Fruit fly (Drosophila melanogaster) whole organism, embryonic: ENCODE data around the gene CG31778.
A peak's percentile ranks its signal among the peaks of the same experiment; 100 is the strongest.

Source experiments
- Atf3 ChIP-seq: fragments of 200-800 bp; sonication (Bioruptor generic); optimal IDR thresholded peaks from 3 replicates; lab custom pipeline; 2016; ENCODE audit warnings: missing biosample characterization, missing genetic modification characterization
- CG11456 ChIP-seq: fragments of 200-800 bp; sonication (Bioruptor generic); IDR thresholded peaks from 3 replicates; pipeline ENCODE4 v1.3.6; 2022; ENCODE audit warnings: missing biosample characterization, missing genetic modification characterization
- CG12659 ChIP-seq: fragments of 200-800 bp; sonication (Bioruptor generic); optimal IDR thresholded peaks from 3 replicates; lab custom pipeline; 2017; ENCODE audit warnings: mild to moderate bottlenecking, missing biosample characterization, missing genetic modification reagents, missing genetic modification characterization
- CG13296 ChIP-seq: fragments of 200-800 bp; sonication (Bioruptor generic); optimal IDR thresholded peaks from 3 replicates; lab custom pipeline; 2018; ENCODE audit warnings: missing biosample characterization, mild to moderate bottlenecking, missing genetic modification characterization
- CG15073 ChIP-seq: fragments of 200-800 bp; sonication (Bioruptor generic); optimal IDR thresholded peaks from 2 replicates; lab custom pipeline; 2016; ENCODE audit warnings: missing biosample characterization, missing genetic modification characterization
- CG1529 ChIP-seq: fragments of 200-800 bp; sonication (Bioruptor generic); optimal IDR thresholded peaks from 3 replicates; lab custom pipeline; 2018; ENCODE audit warnings: missing biosample characterization, missing genetic modification characterization
- CG15601 ChIP-seq: fragments of 200-800 bp; sonication (Bioruptor generic); optimal IDR thresholded peaks from 3 replicates; lab custom pipeline; 2019; ENCODE audit warnings: missing biosample characterization, mild to moderate bottlenecking, missing genetic modification characterization, moderate library complexity
- CG15696 ChIP-seq: fragments of 200-800 bp; sonication (Bioruptor generic); optimal IDR thresholded peaks from 2 replicates; lab custom pipeline; 2019; ENCODE audit warnings: missing biosample characterization, mild to moderate bottlenecking, missing genetic modification characterization, moderate library complexity
- CG16813 ChIP-seq: fragments of 200-800 bp; sonication (Bioruptor generic); IDR thresholded peaks from 3 replicates; pipeline ENCODE4 v1.3.6; 2022; ENCODE audit warnings: missing biosample characterization, missing genetic modification characterization; ENCODE audit not compliant: partially characterized antibody
- CG17361 ChIP-seq: fragments of 200-800 bp; sonication (Bioruptor generic); IDR thresholded peaks from 3 replicates; pipeline ENCODE4 v1.3.6; 2022; ENCODE audit warnings: missing biosample characterization, missing genetic modification characterization
- CG17912 ChIP-seq: fragments of 200-800 bp; sonication (Bioruptor generic); optimal IDR thresholded peaks from 2 replicates; lab custom pipeline; 2018; ENCODE audit warnings: missing biosample characterization, mild to moderate bottlenecking, missing genetic modification characterization
- CG18476 ChIP-seq: fragments of 200-800 bp; sonication (Bioruptor generic); optimal IDR thresholded peaks from 2 replicates; lab custom pipeline; 2016; ENCODE audit warnings: missing biosample characterization, mild to moderate bottlenecking, missing genetic modification characterization
- CG18619 ChIP-seq: fragments of 200-800 bp; sonication (Bioruptor generic); optimal IDR thresholded peaks from 3 replicates; lab custom pipeline; 2017; ENCODE audit warnings: missing biosample characterization, mild to moderate bottlenecking, missing genetic modification characterization
- CG2889 ChIP-seq: fragments of 200-800 bp; sonication (Bioruptor generic); IDR thresholded peaks from 3 replicates; pipeline ENCODE4 v1.3.6; 2022; ENCODE audit warnings: missing biosample characterization, missing genetic modification characterization
- CG30403 ChIP-seq: fragments of 200-800 bp; sonication (Bioruptor generic); optimal IDR thresholded peaks from 3 replicates; lab custom pipeline; 2016; ENCODE audit warnings: missing biosample characterization, missing genetic modification characterization
- CG3065 ChIP-seq: fragments of 200-800 bp; sonication (Bioruptor generic); optimal IDR thresholded peaks from 2 replicates; lab custom pipeline; 2016; ENCODE audit warnings: missing biosample characterization, missing genetic modification characterization
- CG34224 ChIP-seq: fragments of 200-800 bp; sonication (Bioruptor generic); IDR thresholded peaks from 3 replicates; pipeline ENCODE4 v1.3.6; 2022; ENCODE audit warnings: missing biosample characterization, missing genetic modification characterization; ENCODE audit not compliant: partially characterized antibody
- CG3838 ChIP-seq: fragments of 200-800 bp; sonication (Bioruptor generic); optimal IDR thresholded peaks from 3 replicates; lab custom pipeline; 2016; ENCODE audit warnings: missing biosample characterization, missing genetic modification characterization
- CG6689 ChIP-seq: fragments of 200-800 bp; sonication (Bioruptor generic); IDR thresholded peaks from 2 replicates; pipeline ENCODE4 v1.3.6; 2022; ENCODE audit warnings: missing biosample characterization, missing genetic modification characterization
- CG7928 ChIP-seq: fragments of 200-800 bp; sonication (Bioruptor generic); optimal IDR thresholded peaks from 2 replicates; lab custom pipeline; 2017; ENCODE audit warnings: missing biosample characterization, mild to moderate bottlenecking, missing genetic modification characterization
- CG8089 ChIP-seq: fragments of 200-800 bp; sonication (Bioruptor generic); optimal IDR thresholded peaks from 3 replicates; lab custom pipeline; 2016; ENCODE audit warnings: missing biosample characterization, missing genetic modification characterization
- CG8281 ChIP-seq: fragments of 200-800 bp; sonication (Bioruptor generic); optimal IDR thresholded peaks from 2 replicates; lab custom pipeline; 2018; ENCODE audit warnings: missing biosample characterization, mild to moderate bottlenecking, missing genetic modification characterization, moderate library complexity
- CG8290 ChIP-seq, 3 experiments: fragments of 200-800 bp; sonication (Bioruptor generic); optimal IDR thresholded peaks; 2 replicates each; lab custom pipeline; 2016 to 2019; ENCODE audit warnings: missing biosample characterization in 3 of 3, missing genetic modification characterization in 3 of 3, mild to moderate bottlenecking in 2 of 3, moderate library complexity in 1 of 3
- CG9727 ChIP-seq: fragments of 200-800 bp; sonication (Bioruptor generic); optimal IDR thresholded peaks from 3 replicates; lab custom pipeline; 2017; ENCODE audit warnings: missing biosample characterization, mild to moderate bottlenecking, missing genetic modification characterization
- CG9932 ChIP-seq: fragments of 200-800 bp; sonication (Bioruptor generic); IDR thresholded peaks from 2 replicates; pipeline ENCODE4 v1.3.6; 2022; ENCODE audit warnings: missing biosample characterization, missing genetic modification characterization
- Dbx ChIP-seq: fragments of 200-800 bp; sonication (Bioruptor generic); IDR thresholded peaks from 3 replicates; pipeline ENCODE4 v1.3.6; 2022; ENCODE audit warnings: missing biosample characterization, missing genetic modification characterization
- Dfd ChIP-seq, 2 experiments: fragments of >200 bp; optimal IDR thresholded peaks; 2 replicates each; lab custom pipeline; 2017; ENCODE audit warnings: missing biosample characterization in 2 of 2, missing genetic modification characterization in 2 of 2
- Doc2 ChIP-seq: fragments of 200-800 bp; sonication (Bioruptor generic); IDR thresholded peaks from 2 replicates; pipeline ENCODE4 v1.3.6; 2022; ENCODE audit warnings: missing biosample characterization, missing genetic modification characterization
- Gug ChIP-seq: fragments of 200-800 bp; sonication (Bioruptor generic); IDR thresholded peaks from 4 replicates; pipeline ENCODE4 v1.3.6; 2022; ENCODE audit warnings: missing biosample characterization, missing genetic modification characterization
- Max ChIP-seq: fragments of 200-800 bp; sonication (Bioruptor generic); optimal IDR thresholded peaks from 2 replicates; lab custom pipeline; 2016; ENCODE audit warnings: missing biosample characterization, mild to moderate bottlenecking, missing genetic modification characterization
- Nf-YA ChIP-seq: fragments of 200-800 bp; sonication (Bioruptor generic); IDR thresholded peaks from 2 replicates; pipeline ENCODE4 v1.3.6; 2022; ENCODE audit warnings: missing biosample characterization, missing genetic modification characterization
- NfI ChIP-seq: fragments of 200-800 bp; sonication (Bioruptor generic); optimal IDR thresholded peaks from 3 replicates; lab custom pipeline; 2018; ENCODE audit warnings: missing biosample characterization, mild to moderate bottlenecking, missing genetic modification characterization, moderate library complexity
- Rx ChIP-seq: fragments of 200-800 bp; sonication (Bioruptor generic); IDR thresholded peaks from 2 replicates; pipeline ENCODE4 v1.3.6; 2022; ENCODE audit warnings: missing biosample characterization, missing genetic modification characterization
- YL-1 ChIP-seq: fragments of 200-800 bp; sonication (Bioruptor generic); optimal IDR thresholded peaks from 3 replicates; lab custom pipeline; 2017; ENCODE audit warnings: missing biosample characterization, mild to moderate bottlenecking, missing genetic modification characterization
- ap ChIP-seq: fragments of 200-800 bp; sonication (Bioruptor generic); IDR thresholded peaks from 2 replicates; pipeline ENCODE4 v1.3.6; 2022; ENCODE audit warnings: missing biosample characterization, missing genetic modification characterization
- btn ChIP-seq: fragments of 200-800 bp; sonication (Bioruptor generic); optimal IDR thresholded peaks from 2 replicates; lab custom pipeline; 2016; ENCODE audit warnings: missing biosample characterization, missing genetic modification characterization
- chm ChIP-seq: fragments of 200-800 bp; sonication (Bioruptor generic); IDR thresholded peaks from 2 replicates; pipeline ENCODE4 v1.3.6; 2022; ENCODE audit warnings: missing biosample characterization, missing genetic modification characterization
- dimm ChIP-seq: fragments of 200-800 bp; sonication (Bioruptor generic); IDR thresholded peaks from 2 replicates; pipeline ENCODE4 v1.3.6; 2022; ENCODE audit warnings: missing biosample characterization, missing genetic modification characterization
- emc ChIP-seq: fragments of 200-800 bp; sonication (Bioruptor generic); optimal IDR thresholded peaks from 2 replicates; lab custom pipeline; 2016; ENCODE audit warnings: missing biosample characterization, missing genetic modification characterization
- grn ChIP-seq: fragments of 200-800 bp; sonication (Bioruptor generic); optimal IDR thresholded peaks from 3 replicates; lab custom pipeline; 2017; ENCODE audit warnings: missing biosample characterization, missing genetic modification characterization
- gt ChIP-seq: fragments of 200-800 bp; sonication (Bioruptor generic); IDR thresholded peaks from 2 replicates; pipeline ENCODE4 v1.3.6; 2022; ENCODE audit warnings: missing biosample characterization, missing genetic modification characterization
- ham ChIP-seq: fragments of 200-800 bp; sonication (Bioruptor generic); IDR thresholded peaks from 2 replicates; pipeline ENCODE4 v1.3.6; 2022; ENCODE audit warnings: missing biosample characterization, missing genetic modification characterization
- lbe ChIP-seq: fragments of 200-800 bp; sonication (Bioruptor generic); optimal IDR thresholded peaks from 2 replicates; lab custom pipeline; 2016; ENCODE audit warnings: missing biosample characterization, mild to moderate bottlenecking, missing genetic modification characterization
- lilli ChIP-seq: fragments of 200-800 bp; sonication (Bioruptor generic); optimal IDR thresholded peaks from 3 replicates; lab custom pipeline; 2016; ENCODE audit warnings: missing biosample characterization, missing genetic modification characterization
- lmd ChIP-seq: fragments of 200-800 bp; sonication (Bioruptor generic); IDR thresholded peaks from 2 replicates; pipeline ENCODE4 v1.3.6; 2022; ENCODE audit warnings: missing biosample characterization, missing genetic modification characterization
- ranshi ChIP-seq: fragments of 200-800 bp; sonication (Bioruptor generic); IDR thresholded peaks from 2 replicates; pipeline ENCODE4 v1.3.6; 2022; ENCODE audit warnings: missing biosample characterization, missing genetic modification characterization
- stwl ChIP-seq: fragments of 200-800 bp; sonication (Bioruptor generic); optimal IDR thresholded peaks from 3 replicates; lab custom pipeline; 2018; ENCODE audit warnings: missing biosample characterization, mild to moderate bottlenecking, missing genetic modification characterization, moderate library complexity
- tgo ChIP-seq: fragments of 200-800 bp; sonication (Bioruptor generic); IDR thresholded peaks from 3 replicates; pipeline ENCODE4 v1.3.6; 2022; ENCODE audit warnings: missing biosample characterization, missing genetic modification characterization
- tin ChIP-seq: fragments of 200-800 bp; sonication (Bioruptor generic); optimal IDR thresholded peaks from 3 replicates; lab custom pipeline; 2016; ENCODE audit warnings: missing biosample characterization, missing genetic modification characterization
- toy ChIP-seq: fragments of 200-800 bp; sonication (Bioruptor generic); IDR thresholded peaks from 2 replicates; pipeline ENCODE4 v1.3.6; 2022; ENCODE audit warnings: missing biosample characterization, missing genetic modification characterization
- unpg ChIP-seq: fragments of 200-800 bp; sonication (Bioruptor generic); optimal IDR thresholded peaks from 3 replicates; lab custom pipeline; 2018; ENCODE audit warnings: missing biosample characterization, mild to moderate bottlenecking, missing genetic modification characterization, moderate library complexity
- z ChIP-seq: fragments of 200-800 bp; sonication (Bioruptor generic); IDR thresholded peaks from 3 replicates; pipeline ENCODE4 v1.3.6; 2022; ENCODE audit warnings: missing biosample characterization, missing genetic modification characterization

CG31778 gene

DNA sequence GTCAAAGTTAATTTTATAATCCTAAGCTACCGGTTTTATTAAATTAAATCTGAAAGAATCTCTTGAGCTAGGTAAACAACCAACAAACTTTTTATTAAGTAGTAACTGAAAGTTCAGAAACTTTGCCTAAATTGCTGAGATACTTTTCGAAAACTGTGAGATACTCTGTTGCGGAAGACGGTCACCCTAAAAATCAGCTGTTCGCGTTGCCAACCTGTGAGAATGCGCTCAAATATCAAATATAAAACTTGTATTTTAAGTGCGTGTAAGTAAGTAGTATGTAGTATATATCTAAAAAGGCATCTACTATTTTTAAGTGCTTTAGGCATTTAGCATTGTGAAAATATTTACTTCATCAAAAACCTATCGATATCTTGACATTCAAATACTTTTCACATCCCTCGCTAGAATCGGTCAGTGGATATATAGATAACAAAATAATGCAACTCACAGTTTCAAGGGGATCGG, 7.7 kb upstream of the CG31778 start, which contains the start of the genes CG31955 and CG2818 (continued):
- no peak for TF ChIP-seq CG11456 (GFP tag; lab: Robert Waterston, UW)
- no peak for TF ChIP-seq chm (GFP tag; lab: Robert Waterston, UW)
- TF ChIP-seq ham, result no peak
- peak; percentile 62; the same call in 1 of the 2 replicates for TF ChIP-seq ranshi (GFP tag; lab: Robert Waterston, UW)
- TF ChIP-seq Doc2 (GFP tag; lab: Robert Waterston, UW), result no peak
- no peak for TF ChIP-seq CG8089
- no peak for TF ChIP-seq CG13296
- TF ChIP-seq Max, result peak; percentile 8
- TF ChIP-seq unpg (GFP tag; lab: Kevin White, UChicago), result no peak
- TF ChIP-seq CG18619 (GFP tag; lab: Kevin White, UChicago), result no peak
- no peak for TF ChIP-seq Dbx (GFP tag; lab: Robert Waterston, UW)
- no peak for TF ChIP-seq toy
- TF ChIP-seq ap, result no peak
- no peak for TF ChIP-seq emc (GFP tag; lab: Kevin White, UChicago)
- TF ChIP-seq CG2889 (GFP tag; lab: Robert Waterston, UW), result no peak
- TF ChIP-seq CG34224 (GFP tag; lab: Robert Waterston, UW), result peak; percentile 81
- no peak for TF ChIP-seq CG9932
- TF ChIP-seq tin (GFP tag; lab: Kevin White, UChicago), result no peak
- no peak for TF ChIP-seq Dfd (GFP tag; optimal IDR thresholded peaks at IDR 0.05; lab: Kevin White, UChicago)
- TF ChIP-seq CG8290 (GFP tag; optimal IDR thresholded peaks at IDR 0.05; lab: Kevin White, UChicago), result no peak
- TF ChIP-seq CG8290 (tag; optimal IDR thresholded peaks at IDR 0.05; lab: Kevin White, UChicago), result peak in 1 of 2 experiments; percentile 59
- TF ChIP-seq CG9727 (GFP tag; lab: Kevin White, UChicago), result no peak
- no peak for TF ChIP-seq CG30403 (GFP tag; lab: Kevin White, UChicago)
- no peak for TF ChIP-seq CG15601 (tag; lab: Kevin White, UChicago)
- TF ChIP-seq YL-1 (GFP tag; lab: Kevin White, UChicago), result no peak
- no peak for TF ChIP-seq lmd (GFP tag; lab: Robert Waterston, UW)
- TF ChIP-seq CG8281 (tag; lab: Kevin White, UChicago), result no peak
- no peak for TF ChIP-seq z (GFP tag; lab: Robert Waterston, UW)
- TF ChIP-seq NfI (GFP tag; lab: Kevin White, UChicago), result peak; percentile 26
- TF ChIP-seq CG15696 (tag; lab: Kevin White, UChicago), result no peak
- TF ChIP-seq CG7928 (GFP tag; lab: Kevin White, UChicago), result no peak
- TF ChIP-seq lilli (GFP tag; lab: Kevin White, UChicago), result peak; percentile 75
- TF ChIP-seq CG1529 (GFP tag; lab: Kevin White, UChicago), result no peak
- TF ChIP-seq CG15073 (GFP tag; lab: Kevin White, UChicago), result no peak
- TF ChIP-seq gt, result no peak
- peak; percentile 76 for TF ChIP-seq CG16813 (GFP tag; lab: Robert Waterston, UW)
- TF ChIP-seq dimm (GFP tag; lab: Robert Waterston, UW), result no peak
- TF ChIP-seq CG12659, result peak; percentile 46
- TF ChIP-seq CG3838 (GFP tag; lab: Kevin White, UChicago), result no peak
- TF ChIP-seq CG17912, result no peak
- TF ChIP-seq CG17361 (GFP tag; lab: Robert Waterston, UW), result peak; percentile 38; the same call in 1 of the 3 replicates
- TF ChIP-seq CG6689 (GFP tag; lab: Robert Waterston, UW), result no peak
- TF ChIP-seq Gug, result no peak
- TF ChIP-seq CG3065 (GFP tag; lab: Kevin White, UChicago), result no peak
- no peak for TF ChIP-seq grn (GFP tag; lab: Kevin White, UChicago)
- TF ChIP-seq lbe (GFP tag; lab: Kevin White, UChicago), result no peak
- no peak for TF ChIP-seq tgo (GFP tag; lab: Robert Waterston, UW)
- no peak for TF ChIP-seq btn (GFP tag; lab: Kevin White, UChicago)
- no peak for TF ChIP-seq Nf-YA (GFP tag; lab: Robert Waterston, UW)
- TF ChIP-seq CG18476, result no peak
- TF ChIP-seq Rx (GFP tag; lab: Robert Waterston, UW), result no peak
- peak; percentile 70 for TF ChIP-seq stwl
- no peak for TF ChIP-seq Atf3 (GFP tag; lab: Kevin White, UChicago)
